Worm (Caenorhabditis elegans): ENCODE measurements around the gene ZK938.10.

DNA sequence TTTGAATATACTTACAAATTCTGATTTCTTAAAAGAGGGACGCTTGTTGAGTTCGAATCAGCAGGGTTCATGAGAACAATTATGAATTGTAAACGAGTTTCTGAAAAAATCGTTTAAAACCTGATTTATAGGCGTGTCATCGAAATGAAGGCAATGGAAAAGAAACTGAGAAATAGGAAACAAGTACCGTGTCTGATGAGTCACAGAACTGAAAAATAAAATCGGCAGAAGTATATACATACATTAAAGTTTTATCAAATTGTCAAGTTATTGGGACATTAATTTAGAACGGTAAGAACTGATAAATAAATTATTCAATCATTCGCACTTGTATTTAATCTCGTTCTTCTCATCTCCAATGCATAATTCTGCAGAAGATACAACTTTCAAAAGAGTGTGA is 5.6 kb downstream of the ZK938.10 start, which contains the start of gene chil-9:
- TF ChIP-seq dpl-1 (GFP tag; optimal IDR thresholded peaks at IDR 0.05) (no peak), mab-9 (GFP tag; IDR thresholded peaks at IDR 0.05) (no peak), unc-62 (GFP tag; optimal IDR thresholded peaks at IDR 0.05) (no peak), ztf-11 (tag; optimal IDR thresholded peaks at IDR 0.05) (no peak), aha-1 (tag; optimal IDR thresholded peaks at IDR 0.05) (no peak), lin-13 (GFP tag; optimal IDR thresholded peaks at IDR 0.05) (no peak), alr-1 (tag; optimal IDR thresholded peaks at IDR 0.05; ENCODE audit: borderline replicate concordance) (no peak), lsy-2 (tag; optimal IDR thresholded peaks at IDR 0.05) (no peak)

All from whole organism, L1 larva.